Fruit fly (Drosophila melanogaster) whole organism, prepupa: ENCODE measurements around the gene CG43290.

Experiments
- Blimp-1 ChIP-seq: fragments of 200-800 bp; sonication (Bioruptor generic); optimal IDR thresholded peaks from 3 replicates; lab custom pipeline; 2017; ENCODE audit warnings: missing biosample characterization, missing genetic modification characterization, mild to moderate bottlenecking, moderate library complexity, missing genetic modification reagents
- CG10631 ChIP-seq: fragments of 200-800 bp; sonication (Bioruptor generic); optimal IDR thresholded peaks from 2 replicates; lab custom pipeline; 2016; ENCODE audit warnings: missing biosample characterization, missing genetic modification characterization
- CG11294 ChIP-seq: fragments of 200-800 bp; sonication (Bioruptor generic); IDR thresholded peaks from 2 replicates; pipeline ENCODE4 v1.3.6; 2022; ENCODE audit warnings: missing biosample characterization, missing genetic modification characterization
- CG11762 ChIP-seq: fragments of 200-800 bp; sonication (Bioruptor generic); optimal IDR thresholded peaks from 3 replicates; lab custom pipeline; 2016; ENCODE audit warnings: missing biosample characterization, missing genetic modification characterization; ENCODE audit not compliant: insufficient read depth
- CG11902 ChIP-seq: fragments of 200-800 bp; sonication (Bioruptor generic); optimal IDR thresholded peaks from 3 replicates; lab custom pipeline; 2016; ENCODE audit warnings: missing biosample characterization, missing genetic modification characterization
- CG15336 ChIP-seq: fragments of 200-800 bp; sonication (Bioruptor generic); IDR thresholded peaks from 2 replicates; pipeline ENCODE4 v1.3.6; 2022; ENCODE audit warnings: missing biosample characterization, missing genetic modification characterization
- CG1621 ChIP-seq: fragments of 200-800 bp; sonication (Bioruptor generic); optimal IDR thresholded peaks from 3 replicates; lab custom pipeline; 2018; ENCODE audit warnings: missing biosample characterization, mild to moderate bottlenecking, missing genetic modification characterization
- CG16779 ChIP-seq: fragments of 200-800 bp; sonication (Bioruptor generic); optimal IDR thresholded peaks from 3 replicates; lab custom pipeline; 2017; ENCODE audit warnings: missing biosample characterization, mild to moderate bottlenecking, missing genetic modification characterization
- CG3032 ChIP-seq: fragments of 200-800 bp; optimal IDR thresholded peaks from 2 replicates; lab custom pipeline; 2019; ENCODE audit warnings: missing biosample characterization, mild to moderate bottlenecking, missing genetic modification characterization, moderate library complexity
- CG34406 ChIP-seq: fragments of 200-800 bp; sonication (Bioruptor generic); optimal IDR thresholded peaks from 3 replicates; lab custom pipeline; 2016; ENCODE audit warnings: missing biosample characterization, missing genetic modification characterization
- CG3919 ChIP-seq: fragments of 200-800 bp; sonication (Bioruptor generic); optimal IDR thresholded peaks from 3 replicates; lab custom pipeline; 2016; ENCODE audit warnings: missing biosample characterization, missing genetic modification characterization
- CG4318 ChIP-seq: fragments of 200-800 bp; sonication (Bioruptor generic); optimal IDR thresholded peaks from 3 replicates; lab custom pipeline; 2017; ENCODE audit warnings: missing biosample characterization, mild to moderate bottlenecking, missing genetic modification characterization
- CG6163 ChIP-seq: fragments of 200-800 bp; sonication (Bioruptor generic); IDR thresholded peaks from 3 replicates; pipeline ENCODE4 v1.3.6; 2022; ENCODE audit warnings: missing biosample characterization, missing genetic modification characterization
- CG6276 ChIP-seq: fragments of 200-800 bp; sonication (Bioruptor generic); optimal IDR thresholded peaks from 2 replicates; lab custom pipeline; 2017; ENCODE audit warnings: missing biosample characterization, mild to moderate bottlenecking, missing genetic modification characterization
- CG6792 ChIP-seq: fragments of 200-800 bp; sonication (Bioruptor generic); optimal IDR thresholded peaks from 3 replicates; lab custom pipeline; 2016; ENCODE audit warnings: missing biosample characterization, missing genetic modification characterization
- CG6808 ChIP-seq: fragments of 200-800 bp; sonication (Bioruptor generic); optimal IDR thresholded peaks from 3 replicates; lab custom pipeline; 2017; ENCODE audit warnings: missing biosample characterization, missing genetic modification characterization, mild to moderate bottlenecking, moderate library complexity, missing genetic modification reagents
- CG6854 ChIP-seq: fragments of 200-800 bp; sonication (Bioruptor generic); optimal IDR thresholded peaks from 2 replicates; lab custom pipeline; 2017; ENCODE audit warnings: missing biosample characterization, mild to moderate bottlenecking, missing genetic modification characterization
- CG7368 ChIP-seq: fragments of 200-800 bp; sonication (Bioruptor generic); optimal IDR thresholded peaks from 3 replicates; lab custom pipeline; 2016; ENCODE audit warnings: missing biosample characterization, missing genetic modification characterization
- CG8119 ChIP-seq: fragments of 200-800 bp; sonication (Bioruptor generic); IDR thresholded peaks from 3 replicates; pipeline ENCODE4 v1.3.6; 2022; ENCODE audit warnings: missing biosample characterization, missing genetic modification characterization
- CG8632 ChIP-seq: fragments of 200-800 bp; sonication (Bioruptor generic); optimal IDR thresholded peaks from 3 replicates; lab custom pipeline; 2016; ENCODE audit warnings: missing biosample characterization, missing genetic modification characterization
- Eip75B ChIP-seq: fragments of 200-800 bp; sonication (Bioruptor generic); optimal IDR thresholded peaks from 3 replicates; lab custom pipeline; 2016; ENCODE audit warnings: missing biosample characterization, missing genetic modification characterization
- Eip78C ChIP-seq: fragments of 200-800 bp; sonication (Bioruptor generic); peaks from one replicate; lab custom pipeline; 2016; ENCODE audit warnings: missing biosample characterization, missing genetic modification characterization
- Eip93F ChIP-seq: fragments of 200-800 bp; sonication (Bioruptor generic); optimal IDR thresholded peaks from 2 replicates; lab custom pipeline; 2016; ENCODE audit warnings: missing biosample characterization, mild to moderate bottlenecking, missing genetic modification characterization
- Ets21C ChIP-seq: fragments of 200-800 bp; sonication (Bioruptor generic); optimal IDR thresholded peaks from 3 replicates; lab custom pipeline; 2016; ENCODE audit warnings: missing biosample characterization, missing genetic modification characterization
- Ets96B ChIP-seq: fragments of 200-800 bp; optimal IDR thresholded peaks from 2 replicates; lab custom pipeline; 2019; ENCODE audit warnings: missing biosample characterization, mild to moderate bottlenecking, missing genetic modification characterization, moderate library complexity
- Gug ChIP-seq: fragments of 200-800 bp; sonication (Bioruptor generic); IDR thresholded peaks from 2 replicates; pipeline ENCODE4 v1.3.6; 2022; ENCODE audit warnings: missing biosample characterization, missing genetic modification characterization
- Hr38 ChIP-seq: sonication (Bioruptor generic); optimal IDR thresholded peaks from 2 replicates; lab custom pipeline; 2016; ENCODE audit warnings: missing biosample characterization, missing genetic modification characterization
- Hr39 ChIP-seq: fragments of 200-800 bp; sonication (Bioruptor generic); optimal IDR thresholded peaks from 2 replicates; lab custom pipeline; 2016; ENCODE audit warnings: missing biosample characterization, missing genetic modification characterization
- Hr4 ChIP-seq: fragments of 200-800 bp; sonication (Bioruptor generic); optimal IDR thresholded peaks from 3 replicates; lab custom pipeline; 2016; ENCODE audit warnings: missing biosample characterization, missing genetic modification characterization
- OdsH ChIP-seq: fragments of 200-800 bp; sonication (Bioruptor generic); optimal IDR thresholded peaks from 3 replicates; lab custom pipeline; 2016; ENCODE audit warnings: missing biosample characterization, missing genetic modification characterization
- Smox ChIP-seq: fragments of 200-800 bp; sonication (Bioruptor generic); optimal IDR thresholded peaks from 3 replicates; lab custom pipeline; 2016; ENCODE audit warnings: missing biosample characterization, missing genetic modification characterization
- Sox102F ChIP-seq: fragments of 200-800 bp; sonication (Bioruptor generic); optimal IDR thresholded peaks from 2 replicates; lab custom pipeline; 2016; ENCODE audit warnings: missing biosample characterization, mild to moderate bottlenecking, missing genetic modification characterization
- Sox14 ChIP-seq: fragments of 200-800 bp; sonication (Bioruptor generic); optimal IDR thresholded peaks from 3 replicates; lab custom pipeline; 2016; ENCODE audit warnings: missing biosample characterization, missing genetic modification characterization
- Sox15 ChIP-seq: fragments of 200-800 bp; sonication (Bioruptor generic); optimal IDR thresholded peaks from 3 replicates; lab custom pipeline; 2016; ENCODE audit warnings: missing biosample characterization, missing genetic modification characterization
- achi ChIP-seq: fragments of 200-800 bp; sonication (Bioruptor generic); optimal IDR thresholded peaks from 3 replicates; lab custom pipeline; 2016; ENCODE audit warnings: missing biosample characterization, missing genetic modification characterization
- acj6 ChIP-seq: fragments of 200-800 bp; sonication (Bioruptor generic); optimal IDR thresholded peaks from 3 replicates; lab custom pipeline; 2016; ENCODE audit warnings: missing biosample characterization, missing genetic modification characterization
- cyc ChIP-seq: fragments of 200-800 bp; sonication (Bioruptor generic); optimal IDR thresholded peaks from 3 replicates; lab custom pipeline; 2016; ENCODE audit warnings: missing biosample characterization, missing genetic modification characterization
- dac ChIP-seq: fragments of 200-800 bp; sonication (Bioruptor generic); optimal IDR thresholded peaks from 2 replicates; lab custom pipeline; 2017; ENCODE audit warnings: missing biosample characterization, mild to moderate bottlenecking, missing genetic modification characterization
- dsx ChIP-seq: fragments of 200-800 bp; optimal IDR thresholded peaks from 3 replicates; lab custom pipeline; 2019; ENCODE audit warnings: missing biosample characterization, mild to moderate bottlenecking, missing genetic modification characterization, moderate library complexity; ENCODE audit not compliant: poor library complexity, severe bottlenecking
- eg ChIP-seq: fragments of 200-800 bp; sonication (Bioruptor generic); IDR thresholded peaks from 3 replicates; pipeline ENCODE4 v1.3.6; 2022; ENCODE audit warnings: missing biosample characterization, missing genetic modification characterization
- esn ChIP-seq: fragments of 200-800 bp; sonication (Bioruptor generic); optimal IDR thresholded peaks from 2 replicates; lab custom pipeline; 2016; ENCODE audit warnings: missing biosample characterization, mild to moderate bottlenecking, missing genetic modification characterization, moderate library complexity
- fd59A ChIP-seq: fragments of 200-800 bp; sonication (Bioruptor generic); optimal IDR thresholded peaks from 2 replicates; lab custom pipeline; 2017; ENCODE audit warnings: missing biosample characterization, mild to moderate bottlenecking, missing genetic modification characterization, missing genetic modification reagents
- fd85E ChIP-seq: fragments of 200-800 bp; sonication (Bioruptor generic); optimal IDR thresholded peaks from 3 replicates; lab custom pipeline; 2016; ENCODE audit warnings: missing biosample characterization, missing genetic modification characterization
- fkh ChIP-seq: fragments of 200-800 bp; sonication (Bioruptor generic); optimal IDR thresholded peaks from 3 replicates; lab custom pipeline; 2017; ENCODE audit warnings: missing biosample characterization, mild to moderate bottlenecking, missing genetic modification characterization, moderate library complexity
- lz ChIP-seq: fragments of 200-800 bp; sonication (Bioruptor generic); optimal IDR thresholded peaks from 3 replicates; lab custom pipeline; 2016; ENCODE audit warnings: missing biosample characterization, missing genetic modification characterization
- pdm3 ChIP-seq: fragments of 200-800 bp; sonication (Bioruptor generic); optimal IDR thresholded peaks from 3 replicates; lab custom pipeline; 2016; ENCODE audit warnings: missing biosample characterization, missing genetic modification characterization
- ss ChIP-seq, 2 experiments: fragments of 200-800 bp; sonication (Bioruptor generic); optimal IDR thresholded peaks; 2 replicates in 1 of 2; 3 replicates in 1 of 2; lab custom pipeline; 2017 to 2018; ENCODE audit warnings: mild to moderate bottlenecking in 2 of 2, missing biosample characterization in 2 of 2, missing genetic modification characterization in 2 of 2, moderate library complexity in 1 of 2
- svp ChIP-seq: fragments of 200-800 bp; sonication (Bioruptor generic); peaks from one replicate; lab custom pipeline; 2016; ENCODE audit warnings: missing biosample characterization, missing genetic modification characterization
- topi ChIP-seq: fragments of 200-800 bp; sonication (Bioruptor generic); optimal IDR thresholded peaks from 3 replicates; lab custom pipeline; 2016; ENCODE audit warnings: missing biosample characterization, missing genetic modification characterization
- vri ChIP-seq: fragments of 200-800 bp; sonication (Bioruptor generic); optimal IDR thresholded peaks from 3 replicates; lab custom pipeline; 2016; ENCODE audit warnings: missing biosample characterization, mild to moderate bottlenecking, missing genetic modification characterization

Gene CG43290

dm6 chr3R:7330695-7331094 is 18.7 kb downstream of the CG43290 start (continued):
- TF ChIP-seq fkh (GFP tag; lab: Kevin White, UChicago) (no peak), ss (GFP tag; optimal IDR thresholded peaks at IDR 0.05; lab: Kevin White, UChicago) (no peak), CG11902 (GFP tag; lab: Kevin White, UChicago) (no peak), CG8632 (GFP tag; lab: Kevin White, UChicago) (no peak), CG3032 (tag; lab: Kevin White, UChicago) (no peak), Eip75B (no peak), achi (GFP tag; lab: Kevin White, UChicago) (no peak)

dm6 chr3R:7326200-7326599 is 23.2 kb downstream of the CG43290 start:
- TF ChIP-seq CG4318 (GFP tag; lab: Kevin White, UChicago): peak; percentile 9
- TF ChIP-seq fd59A (GFP tag; lab: Kevin White, UChicago): no peak
- TF ChIP-seq CG6808 (GFP tag; lab: Kevin White, UChicago): peak; percentile 35
- no peak for TF ChIP-seq eg (GFP tag; lab: Robert Waterston, UW)
- TF ChIP-seq fd85E: no peak
- TF ChIP-seq Ets21C (GFP tag; lab: Kevin White, UChicago): no peak
- TF ChIP-seq topi (GFP tag; lab: Kevin White, UChicago): peak; percentile 45
- no peak for TF ChIP-seq ss (GFP tag; optimal IDR thresholded peaks at IDR 0.05; lab: Kevin White, UChicago)
- TF ChIP-seq dac (GFP tag; lab: Kevin White, UChicago): no peak
- no peak for TF ChIP-seq CG6854 (GFP tag; lab: Kevin White, UChicago)
- TF ChIP-seq CG7368 (GFP tag; lab: Kevin White, UChicago): no peak
- no peak for TF ChIP-seq CG15336 (GFP tag; lab: Robert Waterston, UW)
- peak; percentile 23 for TF ChIP-seq CG11902 (GFP tag; lab: Kevin White, UChicago)
- peak; percentile 35 for TF ChIP-seq CG6792 (GFP tag; lab: Kevin White, UChicago)
- TF ChIP-seq CG11294: no peak
- peak; percentile 32 for TF ChIP-seq lz (GFP tag; lab: Kevin White, UChicago)
- no peak for TF ChIP-seq CG8119 (GFP tag; lab: Robert Waterston, UW)
- no peak for TF ChIP-seq CG6163 (GFP tag; lab: Robert Waterston, UW)
- no peak for TF ChIP-seq Hr38 (GFP tag; lab: Kevin White, UChicago)
- TF ChIP-seq Sox14 (GFP tag; lab: Kevin White, UChicago): peak; percentile 0
- TF ChIP-seq esn (GFP tag; lab: Kevin White, UChicago): peak; percentile 66
- peak; percentile 45 for TF ChIP-seq Hr39
- TF ChIP-seq CG34406 (GFP tag; lab: Kevin White, UChicago): peak; percentile 5
- peak; percentile 48 for TF ChIP-seq OdsH (GFP tag; lab: Kevin White, UChicago)
- peak; percentile 21 for TF ChIP-seq vri (GFP tag; lab: Kevin White, UChicago)
- TF ChIP-seq pdm3 (GFP tag; lab: Kevin White, UChicago): peak; percentile 41
- TF ChIP-seq Sox102F (GFP tag; lab: Kevin White, UChicago): no peak
- TF ChIP-seq Smox: peak; percentile 45
- TF ChIP-seq Blimp-1 (GFP tag; lab: Kevin White, UChicago): no peak
- no peak for TF ChIP-seq Sox15 (GFP tag; lab: Kevin White, UChicago)
- no peak for TF ChIP-seq Eip93F (GFP tag; lab: Kevin White, UChicago)
- TF ChIP-seq svp (GFP tag; lab: Kevin White, UChicago): peak; percentile 83
- TF ChIP-seq cyc: peak; percentile 26
- peak; percentile 39 for TF ChIP-seq CG10631 (GFP tag; lab: Kevin White, UChicago)
- no peak for TF ChIP-seq Hr4 (GFP tag; lab: Kevin White, UChicago)
- TF ChIP-seq CG3032 (tag; lab: Kevin White, UChicago): no peak
- TF ChIP-seq CG11762 (GFP tag; lab: Kevin White, UChicago): no peak
- no peak for TF ChIP-seq CG16779 (tag; lab: Kevin White, UChicago)
- TF ChIP-seq CG1621 (tag; lab: Kevin White, UChicago): no peak
- no peak for TF ChIP-seq fkh (GFP tag; lab: Kevin White, UChicago)
- no peak for TF ChIP-seq CG6276
- peak; percentile 36 for TF ChIP-seq acj6 (GFP tag; lab: Kevin White, UChicago)
- no peak for TF ChIP-seq Gug (GFP tag; lab: Robert Waterston, UW)
- TF ChIP-seq Eip78C (GFP tag; lab: Kevin White, UChicago): peak; percentile 86
- TF ChIP-seq dsx (GFP tag; lab: Kevin White, UChicago): no peak
- peak; percentile 28 for TF ChIP-seq CG3919 (GFP tag; lab: Kevin White, UChicago)
- no peak for TF ChIP-seq CG8632 (GFP tag; lab: Kevin White, UChicago)
- peak; percentile 27 for TF ChIP-seq Ets96B (tag; lab: Kevin White, UChicago)
